Worm (Caenorhabditis elegans): Measurements from ENCODE around the gene M04C3.2.

Gene M04C3.2

ce11 chrV:19410663-19411062 lies 38.0 kb downstream of the M04C3.2 start, which contains the start of gene C25F9.5:
Gene C25F9.5, minus strand, starts transcription at chrV:19410857.
- TF ChIP-seq mbf-1 (tag; optimal IDR thresholded peaks at IDR 0.05) (no peak), fos-1 (tag; optimal IDR thresholded peaks at IDR 0.05) (peak; percentile 83)

ce11 chrV:19405276-19405815 lies 43.4 kb downstream of the M04C3.2 start, which contains the start of the genes C25F9.6 and C25F9.10:
Gene C25F9.6, minus strand, starts transcription at chrV:19405326.
Gene C25F9.10, plus strand, starts transcription at chrV:19405729.
- TF ChIP-seq peb-1 (tag; optimal IDR thresholded peaks at IDR 0.05) (no peak), ceh-16 (tag; optimal IDR thresholded peaks at IDR 0.05) (no peak), lin-11 (tag; optimal IDR thresholded peaks at IDR 0.05) (no peak), nhr-10 (tag; optimal IDR thresholded peaks at IDR 0.05) (no peak), ztf-4 (tag; optimal IDR thresholded peaks at IDR 0.05) (no peak), sma-3 (GFP tag; optimal IDR thresholded peaks at IDR 0.05) (no peak), gmeb-1 (tag; optimal IDR thresholded peaks at IDR 0.05) (peak; percentile 42), fos-1 (tag; optimal IDR thresholded peaks at IDR 0.05) (peak; percentile 63), skn-1 (tag; optimal IDR thresholded peaks at IDR 0.05) (no peak)

ce11 chrV:19403619-19404018 lies 45.1 kb downstream of the M04C3.2 start:
- TF ChIP-seq mbf-1 (tag; optimal IDR thresholded peaks at IDR 0.05) (no peak), ztf-11 (tag; optimal IDR thresholded peaks at IDR 0.05) (no peak), ztf-4 (tag; optimal IDR thresholded peaks at IDR 0.05) (no peak), Y55F3AM.14 (GFP tag; optimal IDR thresholded peaks at IDR 0.05) (no peak), crh-2 (tag; optimal IDR thresholded peaks at IDR 0.05) (no peak), C34F6.9 (tag; optimal IDR thresholded peaks at IDR 0.05) (no peak), gmeb-1 (tag; optimal IDR thresholded peaks at IDR 0.05) (no peak), nhr-10 (tag; optimal IDR thresholded peaks at IDR 0.05) (no peak), alr-1 (tag; optimal IDR thresholded peaks at IDR 0.05) (no peak), ama-1 (optimal IDR thresholded peaks at IDR 0.05) (no peak), unc-55 (GFP tag; optimal IDR thresholded peaks at IDR 0.05) (no peak), nhr-237 (tag; optimal IDR thresholded peaks at IDR 0.05) (no peak), nhr-21 (tag; optimal IDR thresholded peaks at IDR 0.05) (no peak), nhr-77 (tag; optimal IDR thresholded peaks at IDR 0.05) (no peak), nhr-23 (tag; optimal IDR thresholded peaks at IDR 0.05) (no peak), lin-39 (tag; optimal IDR thresholded peaks at IDR 0.05) (no peak), elt-3 (tag; optimal IDR thresholded peaks at IDR 0.05) (no peak), ceh-16 (tag; optimal IDR thresholded peaks at IDR 0.05) (no peak)

ce11 chrV:19402855-19403254 lies 45.9 kb downstream of the M04C3.2 start, which contains the start of gene C25F9.12:
Gene C25F9.12, minus strand, starts transcription at chrV:19402955.
- TF ChIP-seq nhr-12 (tag; optimal IDR thresholded peaks at IDR 0.05), result no peak
- no peak for TF ChIP-seq crh-2 (tag; optimal IDR thresholded peaks at IDR 0.05)
- no peak for TF ChIP-seq lin-13 (GFP tag; optimal IDR thresholded peaks at IDR 0.05)
- TF ChIP-seq gmeb-1 (tag; optimal IDR thresholded peaks at IDR 0.05), result no peak
- no peak for TF ChIP-seq mab-5 (tag; optimal IDR thresholded peaks at IDR 0.05)
- TF ChIP-seq blmp-1 (tag; optimal IDR thresholded peaks at IDR 0.05; ENCODE audit: insufficient read depth), result no peak
- no peak for TF ChIP-seq sma-3 (GFP tag; optimal IDR thresholded peaks at IDR 0.05)

- TF ChIP-seq ceh-82 (tag; optimal IDR thresholded peaks at IDR 0.05) (no peak), fos-1 (tag; optimal IDR thresholded peaks at IDR 0.05) (peak; percentile 11), nhr-6 (tag; optimal IDR thresholded peaks at IDR 0.05) (no peak)
Observed at ce11 chrV:19401429-19401828, 47.3 kb downstream of the M04C3.2 start.

- TF ChIP-seq nhr-237 (tag; optimal IDR thresholded peaks at IDR 0.05), result no peak
- no peak for TF ChIP-seq elt-3 (tag; optimal IDR thresholded peaks at IDR 0.05)
- no peak for TF ChIP-seq skn-1 (tag; optimal IDR thresholded peaks at IDR 0.05)
- no peak for TF ChIP-seq ama-1 (optimal IDR thresholded peaks at IDR 0.05)
- TF ChIP-seq egl-27 (tag; optimal IDR thresholded peaks at IDR 0.05), result no peak
- no peak for TF ChIP-seq nhr-11 (tag; optimal IDR thresholded peaks at IDR 0.05)
- TF ChIP-seq crh-2 (tag; optimal IDR thresholded peaks at IDR 0.05), result no peak
- no peak for TF ChIP-seq R02D3.7 (tag; optimal IDR thresholded peaks at IDR 0.05)
- no peak for TF ChIP-seq aly-2 (tag; optimal IDR thresholded peaks at IDR 0.05)
- TF ChIP-seq nhr-77 (tag; optimal IDR thresholded peaks at IDR 0.05), result no peak
- TF ChIP-seq nhr-21 (tag; optimal IDR thresholded peaks at IDR 0.05), result no peak
- no peak for TF ChIP-seq unc-62 (GFP tag; optimal IDR thresholded peaks at IDR 0.05)
- TF ChIP-seq ztf-1 (GFP tag; conservative IDR thresholded peaks at IDR 0.05), result no peak
- no peak for TF ChIP-seq ZK546.5 (tag; optimal IDR thresholded peaks at IDR 0.05)
- no peak for TF ChIP-seq Y55F3AM.14 (GFP tag; optimal IDR thresholded peaks at IDR 0.05)
- no peak for TF ChIP-seq ztf-11 (tag; optimal IDR thresholded peaks at IDR 0.05)
- no peak for TF ChIP-seq F13H6.1 (tag; optimal IDR thresholded peaks at IDR 0.05)
- TF ChIP-seq sma-3 (GFP tag; optimal IDR thresholded peaks at IDR 0.05), result no peak
- no peak for TF ChIP-seq sma-9 (GFP tag; optimal IDR thresholded peaks at IDR 0.05)
- no peak for TF ChIP-seq sma-9 (tag; optimal IDR thresholded peaks at IDR 0.05)
Observed at ce11 chrV:19400619-19401018, 48.1 kb downstream of the M04C3.2 start, which contains the start of gene srw-86. Gene srw-86, minus strand, starts transcription at chrV:19400719.

Data from whole organism, L2 larva.